Worm (Caenorhabditis elegans): ENCODE data around the gene F28A10.1.

Gene F28A10.1

ce11 chrII:825521-825920 is at the start of gene F28A10.1:
Gene F28A10.1, plus strand, starts transcription at chrII:825821.
- TF ChIP-seq hmg-11 (tag; optimal IDR thresholded peaks at IDR 0.05) (no peak), nhr-11 (tag; optimal IDR thresholded peaks at IDR 0.05) (no peak), nhr-67 (tag; optimal IDR thresholded peaks at IDR 0.05) (no peak), pqm-1 (tag; optimal IDR thresholded peaks at IDR 0.05) (no peak), nhr-28 (tag; optimal IDR thresholded peaks at IDR 0.05) (no peak), unc-39 (tag; optimal IDR thresholded peaks at IDR 0.05) (no peak), nhr-25 (tag; optimal IDR thresholded peaks at IDR 0.05) (no peak), mdl-1 (tag; optimal IDR thresholded peaks at IDR 0.05) (no peak), ceh-16 (tag; optimal IDR thresholded peaks at IDR 0.05) (no peak), daf-12 (tag; optimal IDR thresholded peaks at IDR 0.05) (no peak)

ce11 chrII:782903-783302 is 42.7 kb upstream of the F28A10.1 start, which contains the start of gene Y39F10A.3:
Gene Y39F10A.3, minus strand, starts transcription at chrII:783003.
- no peak for TF ChIP-seq nhr-67 (tag; optimal IDR thresholded peaks at IDR 0.05)
- TF ChIP-seq tbx-2 (tag; optimal IDR thresholded peaks at IDR 0.05) = no peak
- TF ChIP-seq nfya-1 (tag; optimal IDR thresholded peaks at IDR 0.05; ENCODE audit: insufficient read depth) = no peak
- no peak for TF ChIP-seq nhr-77 (tag; optimal IDR thresholded peaks at IDR 0.05)
- TF ChIP-seq ama-1 (optimal IDR thresholded peaks at IDR 0.05) = no peak
- no peak for TF ChIP-seq nhr-76 (tag; optimal IDR thresholded peaks at IDR 0.05)
- TF ChIP-seq ZK546.5 (tag; optimal IDR thresholded peaks at IDR 0.05) = no peak
- no peak for TF ChIP-seq nhr-28 (tag; optimal IDR thresholded peaks at IDR 0.05)
- no peak for TF ChIP-seq mdl-1 (tag; optimal IDR thresholded peaks at IDR 0.05)
- TF ChIP-seq nhr-12 (tag; optimal IDR thresholded peaks at IDR 0.05) = no peak
- no peak for TF ChIP-seq fkh-2 (tag; optimal IDR thresholded peaks at IDR 0.05)
- TF ChIP-seq unc-39 (tag; optimal IDR thresholded peaks at IDR 0.05) = no peak
- TF ChIP-seq sea-2 (GFP tag; optimal IDR thresholded peaks at IDR 0.05) = no peak
- TF ChIP-seq elt-1 (tag; optimal IDR thresholded peaks at IDR 0.05) = no peak
- TF ChIP-seq ztf-4 (tag; optimal IDR thresholded peaks at IDR 0.05) = no peak
- TF ChIP-seq nhr-11 (tag; optimal IDR thresholded peaks at IDR 0.05) = no peak
- no peak for TF ChIP-seq nhr-237 (tag; optimal IDR thresholded peaks at IDR 0.05)

ce11 chrII:783532-783931 is 42.1 kb upstream of the F28A10.1 start, which contains the start of gene Y39F10A.6:
Gene Y39F10A.6, minus strand, starts transcription at chrII:783632.
- TF ChIP-seq lin-15B (tag; optimal IDR thresholded peaks at IDR 0.05) (no peak), ztf-4 (tag; optimal IDR thresholded peaks at IDR 0.05) (no peak), sea-2 (GFP tag; optimal IDR thresholded peaks at IDR 0.05) (no peak)

ce11 chrII:786938-787337 is 38.7 kb upstream of the F28A10.1 start, which contains the start of gene F46F5.16:
Gene F46F5.16, plus strand, starts transcription at chrII:787238.
- TF ChIP-seq nhr-23 (tag; optimal IDR thresholded peaks at IDR 0.05) (no peak), sea-2 (GFP tag; optimal IDR thresholded peaks at IDR 0.05) (no peak), aly-2 (tag; optimal IDR thresholded peaks at IDR 0.05) (no peak), ama-1 (optimal IDR thresholded peaks at IDR 0.05) (no peak)

ce11 chrII:788139-788538 is 37.5 kb upstream of the F28A10.1 start, which contains the start of gene F46F5.15:
Gene F46F5.15, plus strand, starts transcription at chrII:788439.
- TF ChIP-seq lin-15B (tag; optimal IDR thresholded peaks at IDR 0.05) = no peak
- no peak for TF ChIP-seq aly-2 (tag; optimal IDR thresholded peaks at IDR 0.05)
- no peak for TF ChIP-seq tbx-2 (tag; optimal IDR thresholded peaks at IDR 0.05)
- TF ChIP-seq ztf-11 (tag; optimal IDR thresholded peaks at IDR 0.05) = no peak
- TF ChIP-seq mml-1 (tag; optimal IDR thresholded peaks at IDR 0.05) = no peak
- no peak for TF ChIP-seq sea-2 (GFP tag; optimal IDR thresholded peaks at IDR 0.05)
- no peak for TF ChIP-seq ceh-28 (tag; optimal IDR thresholded peaks at IDR 0.05)
- TF ChIP-seq nhr-43 (tag; optimal IDR thresholded peaks at IDR 0.05; ENCODE audit: poor library complexity, severe bottlenecking) = no peak
- TF ChIP-seq nhr-28 (tag; optimal IDR thresholded peaks at IDR 0.05) = no peak

ce11 chrII:791828-792227 is 33.8 kb upstream of the F28A10.1 start, which contains the start of gene F46F5.1:
Gene F46F5.1, minus strand, starts transcription at chrII:791928.
- TF ChIP-seq pqm-1 (tag; optimal IDR thresholded peaks at IDR 0.05) = no peak
- TF ChIP-seq ZK546.5 (tag; optimal IDR thresholded peaks at IDR 0.05) = no peak
- TF ChIP-seq pha-4 (tag; optimal IDR thresholded peaks at IDR 0.05) = no peak
- TF ChIP-seq egl-27 (tag; optimal IDR thresholded peaks at IDR 0.05) = no peak
- no peak for TF ChIP-seq tbx-2 (tag; optimal IDR thresholded peaks at IDR 0.05)
- TF ChIP-seq fos-1 (tag; optimal IDR thresholded peaks at IDR 0.05) = no peak
- no peak for TF ChIP-seq nhr-237 (tag; optimal IDR thresholded peaks at IDR 0.05)
- no peak for TF ChIP-seq eor-1 (tag; optimal IDR thresholded peaks at IDR 0.05)
- no peak for TF ChIP-seq aly-2 (tag; optimal IDR thresholded peaks at IDR 0.05)
- no peak for TF ChIP-seq lin-39 (tag; optimal IDR thresholded peaks at IDR 0.05)
- no peak for TF ChIP-seq nhr-23 (tag; optimal IDR thresholded peaks at IDR 0.05)
- TF ChIP-seq daf-12 (tag; optimal IDR thresholded peaks at IDR 0.05) = no peak
- no peak for TF ChIP-seq ceh-16 (tag; optimal IDR thresholded peaks at IDR 0.05)
- no peak for TF ChIP-seq snpc-4 (tag; optimal IDR thresholded peaks at IDR 0.05)
- TF ChIP-seq nhr-67 (tag; optimal IDR thresholded peaks at IDR 0.05) = no peak
